Fruit fly (Drosophila melanogaster) whole organism, embryonic: Measurements from ENCODE around the gene CG11409.

ENCODE experiments used
- CG10147 ChIP-seq: fragments of 200-800 bp; sonication (Bioruptor generic); optimal IDR thresholded peaks from 2 replicates; lab custom pipeline; 2019; ENCODE audit warnings: missing biosample characterization, mild to moderate bottlenecking, missing genetic modification characterization, moderate library complexity
- CG10209 ChIP-seq: fragments of 200-800 bp; sonication (Bioruptor generic); optimal IDR thresholded peaks from 3 replicates; lab custom pipeline; 2017; ENCODE audit warnings: missing biosample characterization, mild to moderate bottlenecking, missing genetic modification characterization, missing genetic modification reagents
- CG12071 ChIP-seq: fragments of 200-800 bp; sonication (Bioruptor generic); optimal IDR thresholded peaks from 3 replicates; lab custom pipeline; 2018; ENCODE audit warnings: missing biosample characterization, mild to moderate bottlenecking, missing genetic modification characterization
- CG13424 ChIP-seq: fragments of 200-800 bp; sonication (Bioruptor generic); optimal IDR thresholded peaks from 2 replicates; lab custom pipeline; 2019; ENCODE audit warnings: missing biosample characterization, mild to moderate bottlenecking, missing genetic modification characterization, moderate library complexity
- CG18011 ChIP-seq: fragments of 200-800 bp; sonication (Bioruptor generic); optimal IDR thresholded peaks from 2 replicates; lab custom pipeline; 2017; ENCODE audit warnings: missing biosample characterization, missing genetic modification characterization, mild to moderate bottlenecking, moderate library complexity, missing genotype
- CG18599 ChIP-seq: fragments of 200-800 bp; sonication (Bioruptor generic); optimal IDR thresholded peaks from 3 replicates; lab custom pipeline; 2017; ENCODE audit warnings: missing biosample characterization, missing genetic modification characterization, mild to moderate bottlenecking, moderate library complexity, missing genetic modification reagents
- CG18619 ChIP-seq: fragments of 200-800 bp; sonication (Bioruptor generic); optimal IDR thresholded peaks from 3 replicates; lab custom pipeline; 2017; ENCODE audit warnings: missing biosample characterization, mild to moderate bottlenecking, missing genetic modification characterization
- CG3407 ChIP-seq: fragments of 200-800 bp; sonication (Bioruptor generic); optimal IDR thresholded peaks from 2 replicates; lab custom pipeline; 2018; ENCODE audit warnings: missing biosample characterization, mild to moderate bottlenecking, missing genetic modification characterization
- CG42726 ChIP-seq: fragments of 200-800 bp; sonication (Bioruptor generic); IDR thresholded peaks from 2 replicates; pipeline ENCODE4 v1.3.6; 2022; ENCODE audit warnings: missing biosample characterization, missing genetic modification characterization; ENCODE audit not compliant: partially characterized antibody
- CG4424 ChIP-seq: fragments of 200-800 bp; sonication (Bioruptor generic); optimal IDR thresholded peaks from 3 replicates; lab custom pipeline; 2016; ENCODE audit warnings: missing biosample characterization, missing genetic modification characterization
- CG6654 ChIP-seq: fragments of 200-800 bp; sonication (Bioruptor generic); optimal IDR thresholded peaks from 2 replicates; lab custom pipeline; 2017; ENCODE audit warnings: missing biosample characterization, mild to moderate bottlenecking, missing genetic modification characterization
- CG7928 ChIP-seq: fragments of 200-800 bp; sonication (Bioruptor generic); optimal IDR thresholded peaks from 2 replicates; lab custom pipeline; 2017; ENCODE audit warnings: missing biosample characterization, mild to moderate bottlenecking, missing genetic modification characterization
- CG7987 ChIP-seq: fragments of 200-800 bp; sonication (Bioruptor generic); optimal IDR thresholded peaks from 2 replicates; lab custom pipeline; 2018; ENCODE audit warnings: missing biosample characterization, mild to moderate bottlenecking, missing genetic modification characterization, moderate library complexity
- CG8765 ChIP-seq: fragments of 200-800 bp; sonication (Bioruptor generic); IDR thresholded peaks from 2 replicates; pipeline ENCODE4 v1.3.6; 2022; ENCODE audit warnings: missing biosample characterization, missing genetic modification characterization
- CG8924 ChIP-seq: fragments of 200-800 bp; optimal IDR thresholded peaks from 3 replicates; lab custom pipeline; 2019; ENCODE audit warnings: missing biosample characterization, mild to moderate bottlenecking, missing genetic modification characterization, moderate library complexity
- CrebB ChIP-seq: fragments of 200-800 bp; sonication (Bioruptor generic); optimal IDR thresholded peaks from 3 replicates; lab custom pipeline; 2018; ENCODE audit warnings: missing biosample characterization, mild to moderate bottlenecking, missing genetic modification characterization
- Doc3 ChIP-seq: fragments of 200-800 bp; sonication (Bioruptor generic); IDR thresholded peaks from 3 replicates; pipeline ENCODE4 v1.3.6; 2022; ENCODE audit warnings: missing biosample characterization, missing genetic modification characterization; ENCODE audit not compliant: partially characterized antibody
- HLH3B ChIP-seq: fragments of 200-800 bp; sonication (Bioruptor generic); IDR thresholded peaks from 2 replicates; pipeline ENCODE4 v1.3.6; 2022; ENCODE audit warnings: missing biosample characterization, missing genetic modification characterization
- HmgZ ChIP-seq: fragments of 200-800 bp; sonication (Bioruptor generic); optimal IDR thresholded peaks from 2 replicates; lab custom pipeline; 2018; ENCODE audit warnings: missing biosample characterization, mild to moderate bottlenecking, missing genetic modification characterization
- Lpt ChIP-seq: fragments of >200 bp; optimal IDR thresholded peaks from 2 replicates; lab custom pipeline; 2018; ENCODE audit warnings: missing biosample characterization, missing genetic modification characterization
- Optix ChIP-seq: fragments of 200-800 bp; sonication (Bioruptor generic); IDR thresholded peaks from 3 replicates; pipeline ENCODE4 v1.3.6; 2022; ENCODE audit warnings: missing biosample characterization, missing genetic modification characterization
- PHDP ChIP-seq: fragments of 200-800 bp; sonication (Bioruptor generic); optimal IDR thresholded peaks from 3 replicates; lab custom pipeline; 2018; ENCODE audit warnings: missing biosample characterization, mild to moderate bottlenecking, missing genetic modification characterization, moderate library complexity
- Sin3A ChIP-seq: fragments of >200 bp; optimal IDR thresholded peaks from 2 replicates; lab custom pipeline; 2018
- Ssrp ChIP-seq: fragments of 200-800 bp; sonication (Bioruptor generic); optimal IDR thresholded peaks from 2 replicates; lab custom pipeline; 2018; ENCODE audit warnings: missing biosample characterization, mild to moderate bottlenecking, missing genetic modification characterization, moderate library complexity
- Trl ChIP-seq, 3 experiments: fragments of >200 bp in 2 of 3; fragments of 200-800 bp in 1 of 3; sonication (Bioruptor generic) in 1 of 3; optimal IDR thresholded peaks; 2 replicates in 1 of 3; 3 replicates in 2 of 3; lab custom pipeline; 2016 to 2017; ENCODE audit warnings: missing biosample characterization in 1 of 3, missing genetic modification characterization in 1 of 3
- aop ChIP-seq: fragments of 200-800 bp; sonication (Bioruptor generic); IDR thresholded peaks from 2 replicates; pipeline ENCODE4 v1.3.6; 2022; ENCODE audit warnings: missing biosample characterization, missing genetic modification characterization
- az2 ChIP-seq: fragments of 200-800 bp; sonication (Bioruptor generic); optimal IDR thresholded peaks from 3 replicates; lab custom pipeline; 2016; ENCODE audit warnings: missing biosample characterization, missing genetic modification characterization
- caup ChIP-seq: fragments of 200-800 bp; sonication (Bioruptor generic); optimal IDR thresholded peaks from 3 replicates; lab custom pipeline; 2017; ENCODE audit warnings: missing biosample characterization, mild to moderate bottlenecking, missing genetic modification characterization, moderate library complexity; ENCODE audit not compliant: severe bottlenecking
- chinmo ChIP-seq: fragments of 200-800 bp; sonication (Bioruptor generic); IDR thresholded peaks from 4 replicates; pipeline ENCODE4 v1.3.6; 2022; ENCODE audit warnings: missing biosample characterization, missing genetic modification characterization; ENCODE audit not compliant: partially characterized antibody
- fd64A ChIP-seq: fragments of 200-800 bp; sonication (Bioruptor generic); optimal IDR thresholded peaks from 3 replicates; lab custom pipeline; 2018; ENCODE audit warnings: missing biosample characterization, mild to moderate bottlenecking, missing genetic modification characterization
- gcm2 ChIP-seq: fragments of 200-800 bp; sonication (Bioruptor generic); optimal IDR thresholded peaks from 2 replicates; lab custom pipeline; 2016; ENCODE audit warnings: missing biosample characterization, missing genetic modification characterization
- gfzf ChIP-seq: fragments of 200-800 bp; sonication (Bioruptor generic); optimal IDR thresholded peaks from 2 replicates; lab custom pipeline; 2016; ENCODE audit warnings: missing biosample characterization, mild to moderate bottlenecking, missing genetic modification characterization, moderate library complexity
- hth ChIP-seq: fragments of >200 bp; optimal IDR thresholded peaks from 2 replicates; lab custom pipeline; 2017; ENCODE audit warnings: inconsistent platforms
- ind ChIP-seq: fragments of 200-800 bp; sonication (Bioruptor generic); optimal IDR thresholded peaks from 3 replicates; lab custom pipeline; 2016; ENCODE audit warnings: missing biosample characterization, missing genetic modification characterization
- jumu ChIP-seq: fragments of 200-800 bp; sonication (Bioruptor generic); optimal IDR thresholded peaks from 3 replicates; lab custom pipeline; 2016; ENCODE audit warnings: missing biosample characterization, missing genetic modification characterization
- kah ChIP-seq: fragments of 200-800 bp; sonication (Bioruptor generic); optimal IDR thresholded peaks from 2 replicates; lab custom pipeline; 2018; ENCODE audit warnings: missing biosample characterization, mild to moderate bottlenecking, missing genetic modification characterization
- ken ChIP-seq: fragments of 200-800 bp; sonication (Bioruptor generic); IDR thresholded peaks from 3 replicates; pipeline ENCODE4 v1.3.6; 2022; ENCODE audit warnings: missing biosample characterization, missing genetic modification characterization
- knrl ChIP-seq: fragments of 200-800 bp; sonication (Bioruptor generic); IDR thresholded peaks from 3 replicates; pipeline ENCODE4 v1.3.6; 2022; ENCODE audit warnings: missing biosample characterization, missing genetic modification characterization; ENCODE audit not compliant: partially characterized antibody
- lab ChIP-seq: fragments of 200-800 bp; sonication (Bioruptor generic); optimal IDR thresholded peaks from 3 replicates; lab custom pipeline; 2017; ENCODE audit warnings: missing biosample characterization, missing genetic modification characterization, mild to moderate bottlenecking, moderate library complexity, missing genetic modification reagents
- otp ChIP-seq: fragments of 200-800 bp; sonication (Bioruptor generic); IDR thresholded peaks from 3 replicates; pipeline ENCODE4, ENCODE4 v1.3.6; 2022; ENCODE audit warnings: missing biosample characterization, missing genetic modification characterization
- phol ChIP-seq: fragments of 200-800 bp; sonication (Bioruptor generic); optimal IDR thresholded peaks from 3 replicates; lab custom pipeline; 2018; ENCODE audit warnings: missing biosample characterization, mild to moderate bottlenecking, missing genetic modification characterization, moderate library complexity
- pzg ChIP-seq: fragments of 200-800 bp; sonication (Bioruptor generic); optimal IDR thresholded peaks from 3 replicates; lab custom pipeline; 2018; ENCODE audit warnings: missing biosample characterization, mild to moderate bottlenecking, missing genetic modification characterization, moderate library complexity
- run ChIP-seq: fragments of 200-800 bp; sonication (Bioruptor generic); optimal IDR thresholded peaks from 3 replicates; lab custom pipeline; 2018; ENCODE audit warnings: missing biosample characterization, mild to moderate bottlenecking, missing genetic modification characterization
- sna ChIP-seq: fragments of 200-800 bp; sonication (Bioruptor generic); IDR thresholded peaks from 2 replicates; pipeline ENCODE4 v1.3.6; 2022; ENCODE audit warnings: missing biosample characterization, missing genetic modification characterization; ENCODE audit not compliant: partially characterized antibody
- sug ChIP-seq: fragments of 200-800 bp; optimal IDR thresholded peaks from 2 replicates; lab custom pipeline; 2019; ENCODE audit warnings: missing biosample characterization, mild to moderate bottlenecking, missing genetic modification characterization, moderate library complexity
- tap ChIP-seq: fragments of 200-800 bp; optimal IDR thresholded peaks from 3 replicates; lab custom pipeline; 2019; ENCODE audit warnings: missing biosample characterization, mild to moderate bottlenecking, missing genetic modification characterization, moderate library complexity
- trem ChIP-seq: fragments of 200-800 bp; optimal IDR thresholded peaks from 3 replicates; lab custom pipeline; 2019; ENCODE audit warnings: missing biosample characterization, mild to moderate bottlenecking, missing genetic modification characterization, moderate library complexity
- ttk ChIP-seq: fragments of 200-800 bp; sonication (Bioruptor generic); IDR thresholded peaks from 2 replicates; pipeline ENCODE4 v2.1.2; 2022; ENCODE audit warnings: missing biosample characterization, missing genetic modification characterization
- vfl ChIP-seq: fragments of 200-800 bp; sonication (Bioruptor generic); optimal IDR thresholded peaks from 2 replicates; lab custom pipeline; 2016; ENCODE audit warnings: missing biosample characterization, missing genetic modification characterization
- vvl ChIP-seq: fragments of 200-800 bp; sonication (Bioruptor generic); IDR thresholded peaks from 2 replicates; pipeline ENCODE4 v1.3.6; 2022; ENCODE audit warnings: missing biosample characterization, missing genetic modification characterization

The CG11409 gene

DNA sequence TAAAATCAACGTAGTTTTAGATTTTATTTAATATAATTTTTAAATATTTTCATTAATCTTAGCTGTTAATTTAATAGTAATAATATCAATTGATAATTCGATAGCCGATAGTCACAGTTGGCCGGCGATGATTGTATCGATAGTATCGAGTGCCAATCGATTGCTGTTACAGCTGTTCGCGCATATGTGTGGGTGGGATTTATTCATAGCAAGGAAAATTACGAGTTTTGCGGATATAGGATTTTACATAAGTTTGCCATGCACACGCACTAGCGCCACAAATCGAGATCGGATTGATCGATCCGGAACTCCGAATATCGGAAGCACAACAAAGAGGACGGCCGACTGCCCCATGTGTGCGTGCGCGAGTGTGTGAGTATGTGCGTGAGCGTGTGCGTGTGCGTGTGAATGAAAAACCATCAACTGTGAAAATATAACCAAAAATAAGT, 581 bp upstream of the CG11409 start, which contains the start of gene Naa30A (continued):
- TF ChIP-seq Doc3 (GFP tag; lab: Robert Waterston, UW) = peak; percentile 90
- TF ChIP-seq CG3407 = no peak
- peak; percentile 19 for TF ChIP-seq CG7928 (GFP tag; lab: Kevin White, UChicago)
- peak; percentile 42 for TF ChIP-seq HmgZ (tag; lab: Kevin White, UChicago)
- TF ChIP-seq ken (GFP tag; lab: Robert Waterston, UW) = no peak
- TF ChIP-seq sna = peak; percentile 94
- TF ChIP-seq otp = no peak
- peak; percentile 94 for TF ChIP-seq CG42726 (GFP tag; lab: Robert Waterston, UW)
- no peak for TF ChIP-seq az2 (GFP tag; lab: Kevin White, UChicago)
- TF ChIP-seq tap (tag; lab: Kevin White, UChicago) = no peak
- no peak for TF ChIP-seq kah (GFP tag; lab: Kevin White, UChicago)
- TF ChIP-seq CG8765 (GFP tag; lab: Robert Waterston, UW) = no peak
- no peak for TF ChIP-seq CG18619 (GFP tag; lab: Kevin White, UChicago)
- no peak for TF ChIP-seq Trl (optimal IDR thresholded peaks at IDR 0.05; lab: Kevin White, UChicago)
- no peak for TF ChIP-seq Trl (GFP tag; optimal IDR thresholded peaks at IDR 0.05; lab: Kevin White, UChicago)
- TF ChIP-seq CG6654 (GFP tag; lab: Kevin White, UChicago) = no peak
- no peak for TF ChIP-seq CG18599 (GFP tag; lab: Kevin White, UChicago)
- no peak for TF ChIP-seq jumu (GFP tag; lab: Kevin White, UChicago)
- no peak for TF ChIP-seq caup (GFP tag; lab: Kevin White, UChicago)
- TF ChIP-seq ttk (GFP tag; lab: Robert Waterston, UW) = no peak
- TF ChIP-seq CG7987 = no peak
- TF ChIP-seq lab = peak; percentile 6
- TF ChIP-seq phol (tag; lab: Kevin White, UChicago) = peak; percentile 12
- TF ChIP-seq CG12071 (GFP tag; lab: Kevin White, UChicago) = no peak
- no peak for TF ChIP-seq CG10147
- no peak for TF ChIP-seq HLH3B
- no peak for TF ChIP-seq vvl
- peak; percentile 14 for TF ChIP-seq PHDP (tag; lab: Kevin White, UChicago)
- peak; percentile 94 for TF ChIP-seq knrl
- TF ChIP-seq fd64A (GFP tag; lab: Kevin White, UChicago) = no peak
- no peak for TF ChIP-seq Lpt (GFP tag; lab: Kevin White, UChicago)
- peak; percentile 51 for TF ChIP-seq trem (tag; lab: Kevin White, UChicago)
- no peak for TF ChIP-seq vfl (GFP tag; lab: Kevin White, UChicago)
- peak; percentile 13 for TF ChIP-seq sug
- TF ChIP-seq gfzf (GFP tag; lab: Kevin White, UChicago) = peak; percentile 2
- TF ChIP-seq CG4424 (GFP tag; lab: Kevin White, UChicago) = no peak
- peak; percentile 10 for TF ChIP-seq Sin3A
- peak; percentile 30 for TF ChIP-seq CG8924 (tag; lab: Kevin White, UChicago)
- TF ChIP-seq Ssrp = no peak
- no peak for TF ChIP-seq hth (lab: Kevin White, UChicago)
- no peak for TF ChIP-seq run (tag; lab: Kevin White, UChicago)
- TF ChIP-seq CG10209 = no peak
- TF ChIP-seq pzg (GFP tag; lab: Kevin White, UChicago) = peak; percentile 67
- TF ChIP-seq CrebB (tag; lab: Kevin White, UChicago) = no peak
- TF ChIP-seq ind (GFP tag; lab: Kevin White, UChicago) = no peak
- peak; percentile 96 for TF ChIP-seq chinmo (GFP tag; lab: Robert Waterston, UW)
- no peak for TF ChIP-seq aop (GFP tag; lab: Robert Waterston, UW)
- TF ChIP-seq Optix (GFP tag; lab: Robert Waterston, UW) = no peak
- no peak for TF ChIP-seq CG18011 (GFP tag; lab: Kevin White, UChicago)
- peak; percentile 12 for TF ChIP-seq CG13424 (tag; lab: Kevin White, UChicago)
- TF ChIP-seq gcm2 = no peak
